Fruit fly (Drosophila melanogaster) whole organism, wandering third instar larva: Measurements from ENCODE around the gene CG4860.

Source experiments
- Dif ChIP-seq: fragments of 200-275, 200-300 bp; sonication (Bioruptor generic); optimal IDR thresholded peaks from 2 replicates; lab custom pipeline; 2018; ENCODE audit warnings: missing biosample characterization, missing genetic modification characterization; ENCODE audit not compliant: partially characterized antibody
- GATAd ChIP-seq: sonication (Bioruptor generic); optimal IDR thresholded peaks from 2 replicates; lab custom pipeline; 2016; ENCODE audit warnings: missing biosample characterization, missing genetic modification characterization
- Sp1 ChIP-seq: fragments of 200-800 bp; sonication (Bioruptor generic); optimal IDR thresholded peaks from 3 replicates; lab custom pipeline; 2019; ENCODE audit warnings: missing biosample characterization, mild to moderate bottlenecking, missing genetic modification characterization, moderate library complexity
- dl ChIP-seq, 2 experiments: fragments of 175-275, 200-275 bp in 1 of 2; fragments of 200-275 bp in 1 of 2; sonication (Bioruptor generic); optimal IDR thresholded peaks; lab custom pipeline; 2018; ENCODE audit warnings: mild to moderate bottlenecking in 2 of 2, missing biosample characterization in 2 of 2, missing genetic modification characterization in 2 of 2, moderate library complexity in 2 of 2; ENCODE audit not compliant: partially characterized antibody in 2 of 2, insufficient read depth in 1 of 2
- fru ChIP-seq: fragments of 200-800 bp; sonication (Bioruptor generic); optimal IDR thresholded peaks from 3 replicates; lab custom pipeline; 2016; ENCODE audit warnings: missing biosample characterization, mild to moderate bottlenecking, missing genetic modification characterization
- h ChIP-seq: fragments of 200-800 bp; sonication (Bioruptor generic); optimal IDR thresholded peaks from 3 replicates; lab custom pipeline; 2016; ENCODE audit warnings: missing biosample characterization, mild to moderate bottlenecking, missing genetic modification characterization
- jim ChIP-seq: fragments of 175-275, 200-325 bp; sonication (Bioruptor generic); optimal IDR thresholded peaks from 2 replicates; lab custom pipeline; 2016; ENCODE audit warnings: missing biosample characterization, mild to moderate bottlenecking, missing genetic modification characterization
- lola ChIP-seq: fragments of >200 bp; optimal IDR thresholded peaks from 2 replicates; lab custom pipeline; 2017; ENCODE audit warnings: missing biosample characterization, missing genetic modification characterization
- pan ChIP-seq: fragments of >200 bp; optimal IDR thresholded peaks from 2 replicates; lab custom pipeline; 2017
- usp ChIP-seq: fragments of >200 bp; optimal IDR thresholded peaks from 2 replicates; lab custom pipeline; 2017; ENCODE audit warnings: missing biosample characterization, missing genetic modification characterization

- no peak for TF ChIP-seq usp (GFP tag; lab: Kevin White, UChicago)
- no peak for TF ChIP-seq lola (GFP tag; lab: Kevin White, UChicago)
- no peak for TF ChIP-seq Sp1 (GFP tag; lab: Kevin White, UChicago)
- no peak for TF ChIP-seq pan (lab: Kevin White, UChicago)
- no peak for TF ChIP-seq dl (GFP tag; optimal IDR thresholded peaks at IDR 0.05; lab: Kevin White, UChicago; ENCODE audit: insufficient read depth in 1 of 2, partially characterized antibody in 2 of 2)
- TF ChIP-seq fru (GFP tag; lab: Kevin White, UChicago) = no peak
- no peak for TF ChIP-seq Dif (GFP tag; lab: Kevin White, UChicago)
- TF ChIP-seq h (GFP tag; lab: Kevin White, UChicago) = no peak
- TF ChIP-seq jim (GFP tag; lab: Kevin White, UChicago) = no peak
- TF ChIP-seq GATAd = no peak
Measured at dm6 chr3R:12197641-12198040, 23.6 kb downstream of the CG4860 start, which contains the start of gene Adk1.
